Fruit fly (Drosophila melanogaster) whole organism, prepupa: ENCODE data around the gene CG5026.

Experiments used
- CG10631 ChIP-seq: fragments of 200-800 bp; sonication (Bioruptor generic); optimal IDR thresholded peaks from 2 replicates; lab custom pipeline; 2016; ENCODE audit warnings: missing biosample characterization, missing genetic modification characterization
- CG10669 ChIP-seq: fragments of 200-800 bp; sonication (Bioruptor generic); optimal IDR thresholded peaks from 3 replicates; lab custom pipeline; 2018; ENCODE audit warnings: missing biosample characterization, mild to moderate bottlenecking, missing genetic modification characterization, moderate library complexity
- CG11762 ChIP-seq: fragments of 200-800 bp; sonication (Bioruptor generic); optimal IDR thresholded peaks from 3 replicates; lab custom pipeline; 2016; ENCODE audit warnings: missing biosample characterization, missing genetic modification characterization; ENCODE audit not compliant: insufficient read depth
- CG1621 ChIP-seq: fragments of 200-800 bp; sonication (Bioruptor generic); optimal IDR thresholded peaks from 3 replicates; lab custom pipeline; 2018; ENCODE audit warnings: missing biosample characterization, mild to moderate bottlenecking, missing genetic modification characterization
- CG16779 ChIP-seq: fragments of 200-800 bp; sonication (Bioruptor generic); optimal IDR thresholded peaks from 3 replicates; lab custom pipeline; 2017; ENCODE audit warnings: missing biosample characterization, mild to moderate bottlenecking, missing genetic modification characterization
- CG3032 ChIP-seq: fragments of 200-800 bp; optimal IDR thresholded peaks from 2 replicates; lab custom pipeline; 2019; ENCODE audit warnings: missing biosample characterization, mild to moderate bottlenecking, missing genetic modification characterization, moderate library complexity
- CG31627 ChIP-seq: fragments of 200-800 bp; sonication (Bioruptor generic); optimal IDR thresholded peaks from 3 replicates; lab custom pipeline; 2016; ENCODE audit warnings: missing biosample characterization, missing genetic modification characterization
- CG32006 ChIP-seq: fragments of 200-800 bp; sonication (Bioruptor generic); optimal IDR thresholded peaks from 3 replicates; lab custom pipeline; 2017; ENCODE audit warnings: missing biosample characterization, mild to moderate bottlenecking, missing genetic modification characterization
- CG34406 ChIP-seq: fragments of 200-800 bp; sonication (Bioruptor generic); optimal IDR thresholded peaks from 3 replicates; lab custom pipeline; 2016; ENCODE audit warnings: missing biosample characterization, missing genetic modification characterization
- CG6163 ChIP-seq: fragments of 200-800 bp; sonication (Bioruptor generic); IDR thresholded peaks from 3 replicates; pipeline ENCODE4 v1.3.6; 2022; ENCODE audit warnings: missing biosample characterization, missing genetic modification characterization
- CG6276 ChIP-seq: fragments of 200-800 bp; sonication (Bioruptor generic); optimal IDR thresholded peaks from 2 replicates; lab custom pipeline; 2017; ENCODE audit warnings: missing biosample characterization, mild to moderate bottlenecking, missing genetic modification characterization
- CG6792 ChIP-seq: fragments of 200-800 bp; sonication (Bioruptor generic); optimal IDR thresholded peaks from 3 replicates; lab custom pipeline; 2016; ENCODE audit warnings: missing biosample characterization, missing genetic modification characterization
- CG6808 ChIP-seq: fragments of 200-800 bp; sonication (Bioruptor generic); optimal IDR thresholded peaks from 3 replicates; lab custom pipeline; 2017; ENCODE audit warnings: missing biosample characterization, missing genetic modification characterization, mild to moderate bottlenecking, moderate library complexity, missing genetic modification reagents
- CG6854 ChIP-seq: fragments of 200-800 bp; sonication (Bioruptor generic); optimal IDR thresholded peaks from 2 replicates; lab custom pipeline; 2017; ENCODE audit warnings: missing biosample characterization, mild to moderate bottlenecking, missing genetic modification characterization
- CG8119 ChIP-seq: fragments of 200-800 bp; sonication (Bioruptor generic); IDR thresholded peaks from 3 replicates; pipeline ENCODE4 v1.3.6; 2022; ENCODE audit warnings: missing biosample characterization, missing genetic modification characterization
- CG8632 ChIP-seq: fragments of 200-800 bp; sonication (Bioruptor generic); optimal IDR thresholded peaks from 3 replicates; lab custom pipeline; 2016; ENCODE audit warnings: missing biosample characterization, missing genetic modification characterization
- CG9139 ChIP-seq: fragments of 200-800 bp; sonication (Bioruptor generic); optimal IDR thresholded peaks from 3 replicates; lab custom pipeline; 2017; ENCODE audit warnings: missing biosample characterization, mild to moderate bottlenecking, missing genetic modification characterization
- Eip75B ChIP-seq: fragments of 200-800 bp; sonication (Bioruptor generic); optimal IDR thresholded peaks from 3 replicates; lab custom pipeline; 2016; ENCODE audit warnings: missing biosample characterization, missing genetic modification characterization
- Eip78C ChIP-seq: fragments of 200-800 bp; sonication (Bioruptor generic); peaks from one replicate; lab custom pipeline; 2016; ENCODE audit warnings: missing biosample characterization, missing genetic modification characterization
- Ets21C ChIP-seq: fragments of 200-800 bp; sonication (Bioruptor generic); optimal IDR thresholded peaks from 3 replicates; lab custom pipeline; 2016; ENCODE audit warnings: missing biosample characterization, missing genetic modification characterization
- Ets96B ChIP-seq: fragments of 200-800 bp; optimal IDR thresholded peaks from 2 replicates; lab custom pipeline; 2019; ENCODE audit warnings: missing biosample characterization, mild to moderate bottlenecking, missing genetic modification characterization, moderate library complexity
- Hr38 ChIP-seq: sonication (Bioruptor generic); optimal IDR thresholded peaks from 2 replicates; lab custom pipeline; 2016; ENCODE audit warnings: missing biosample characterization, missing genetic modification characterization
- Hr39 ChIP-seq: fragments of 200-800 bp; sonication (Bioruptor generic); optimal IDR thresholded peaks from 2 replicates; lab custom pipeline; 2016; ENCODE audit warnings: missing biosample characterization, missing genetic modification characterization
- Hr4 ChIP-seq: fragments of 200-800 bp; sonication (Bioruptor generic); optimal IDR thresholded peaks from 3 replicates; lab custom pipeline; 2016; ENCODE audit warnings: missing biosample characterization, missing genetic modification characterization
- Lpt ChIP-seq: fragments of 200-800 bp; sonication (Bioruptor generic); optimal IDR thresholded peaks from 3 replicates; lab custom pipeline; 2016; ENCODE audit warnings: missing biosample characterization, missing genetic modification characterization
- Met ChIP-seq: fragments of 200-800 bp; sonication (Bioruptor generic); optimal IDR thresholded peaks from 3 replicates; lab custom pipeline; 2016; ENCODE audit warnings: missing biosample characterization, missing genetic modification characterization
- OdsH ChIP-seq: fragments of 200-800 bp; sonication (Bioruptor generic); optimal IDR thresholded peaks from 3 replicates; lab custom pipeline; 2016; ENCODE audit warnings: missing biosample characterization, missing genetic modification characterization
- Smox ChIP-seq: fragments of 200-800 bp; sonication (Bioruptor generic); optimal IDR thresholded peaks from 3 replicates; lab custom pipeline; 2016; ENCODE audit warnings: missing biosample characterization, missing genetic modification characterization
- Sox102F ChIP-seq: fragments of 200-800 bp; sonication (Bioruptor generic); optimal IDR thresholded peaks from 2 replicates; lab custom pipeline; 2016; ENCODE audit warnings: missing biosample characterization, mild to moderate bottlenecking, missing genetic modification characterization
- Sox14 ChIP-seq: fragments of 200-800 bp; sonication (Bioruptor generic); optimal IDR thresholded peaks from 3 replicates; lab custom pipeline; 2016; ENCODE audit warnings: missing biosample characterization, missing genetic modification characterization
- Sox15 ChIP-seq: fragments of 200-800 bp; sonication (Bioruptor generic); optimal IDR thresholded peaks from 3 replicates; lab custom pipeline; 2016; ENCODE audit warnings: missing biosample characterization, missing genetic modification characterization
- achi ChIP-seq: fragments of 200-800 bp; sonication (Bioruptor generic); optimal IDR thresholded peaks from 3 replicates; lab custom pipeline; 2016; ENCODE audit warnings: missing biosample characterization, missing genetic modification characterization
- acj6 ChIP-seq: fragments of 200-800 bp; sonication (Bioruptor generic); optimal IDR thresholded peaks from 3 replicates; lab custom pipeline; 2016; ENCODE audit warnings: missing biosample characterization, missing genetic modification characterization
- cyc ChIP-seq: fragments of 200-800 bp; sonication (Bioruptor generic); optimal IDR thresholded peaks from 3 replicates; lab custom pipeline; 2016; ENCODE audit warnings: missing biosample characterization, missing genetic modification characterization
- dac ChIP-seq: fragments of 200-800 bp; sonication (Bioruptor generic); optimal IDR thresholded peaks from 2 replicates; lab custom pipeline; 2017; ENCODE audit warnings: missing biosample characterization, mild to moderate bottlenecking, missing genetic modification characterization
- dsx ChIP-seq: fragments of 200-800 bp; optimal IDR thresholded peaks from 3 replicates; lab custom pipeline; 2019; ENCODE audit warnings: missing biosample characterization, mild to moderate bottlenecking, missing genetic modification characterization, moderate library complexity; ENCODE audit not compliant: poor library complexity, severe bottlenecking
- eg ChIP-seq: fragments of 200-800 bp; sonication (Bioruptor generic); IDR thresholded peaks from 3 replicates; pipeline ENCODE4 v1.3.6; 2022; ENCODE audit warnings: missing biosample characterization, missing genetic modification characterization
- esn ChIP-seq: fragments of 200-800 bp; sonication (Bioruptor generic); optimal IDR thresholded peaks from 2 replicates; lab custom pipeline; 2016; ENCODE audit warnings: missing biosample characterization, mild to moderate bottlenecking, missing genetic modification characterization, moderate library complexity
- fd59A ChIP-seq: fragments of 200-800 bp; sonication (Bioruptor generic); optimal IDR thresholded peaks from 2 replicates; lab custom pipeline; 2017; ENCODE audit warnings: missing biosample characterization, mild to moderate bottlenecking, missing genetic modification characterization, missing genetic modification reagents
- fd85E ChIP-seq: fragments of 200-800 bp; sonication (Bioruptor generic); optimal IDR thresholded peaks from 3 replicates; lab custom pipeline; 2016; ENCODE audit warnings: missing biosample characterization, missing genetic modification characterization
- fkh ChIP-seq: fragments of 200-800 bp; sonication (Bioruptor generic); optimal IDR thresholded peaks from 3 replicates; lab custom pipeline; 2017; ENCODE audit warnings: missing biosample characterization, mild to moderate bottlenecking, missing genetic modification characterization, moderate library complexity
- salr ChIP-seq, 2 experiments: fragments of 200-800 bp; sonication (Bioruptor generic); optimal IDR thresholded peaks; 3 replicates each; lab custom pipeline; 2016 to 2018; ENCODE audit warnings: missing biosample characterization in 2 of 2, missing genetic modification characterization in 2 of 2, mild to moderate bottlenecking in 1 of 2
- spab ChIP-seq: fragments of 200-800 bp; sonication (Bioruptor generic); optimal IDR thresholded peaks from 2 replicates; lab custom pipeline; 2017; ENCODE audit warnings: missing biosample characterization, mild to moderate bottlenecking, missing genetic modification characterization, missing genetic modification reagents
- svp ChIP-seq: fragments of 200-800 bp; sonication (Bioruptor generic); peaks from one replicate; lab custom pipeline; 2016; ENCODE audit warnings: missing biosample characterization, missing genetic modification characterization
- vri ChIP-seq: fragments of 200-800 bp; sonication (Bioruptor generic); optimal IDR thresholded peaks from 3 replicates; lab custom pipeline; 2016; ENCODE audit warnings: missing biosample characterization, mild to moderate bottlenecking, missing genetic modification characterization

CG5026 gene

dm6 chr3L:8968437-8968836, at the start of gene CG5026:
TSS of gene CG5026 (plus strand) at chr3L:8968528.
- TF ChIP-seq CG6792 (GFP tag; lab: Kevin White, UChicago) (no peak), Sox15 (GFP tag; lab: Kevin White, UChicago) (no peak), esn (peak; percentile 44), Eip78C (GFP tag; lab: Kevin White, UChicago) (no peak), Ets21C (GFP tag; lab: Kevin White, UChicago) (no peak), CG8632 (GFP tag; lab: Kevin White, UChicago) (no peak), CG6163 (GFP tag; lab: Robert Waterston, UW) (no peak), CG6808 (GFP tag; lab: Kevin White, UChicago) (no peak), CG34406 (GFP tag; lab: Kevin White, UChicago) (no peak), Hr38 (GFP tag; lab: Kevin White, UChicago) (no peak), achi (no peak), Sox14 (GFP tag; lab: Kevin White, UChicago) (peak; percentile 97), CG11762 (GFP tag; lab: Kevin White, UChicago) (no peak), CG16779 (no peak), cyc (GFP tag; lab: Kevin White, UChicago) (no peak), Hr39 (no peak), CG8119 (GFP tag; lab: Robert Waterston, UW) (no peak), CG6854 (GFP tag; lab: Kevin White, UChicago) (peak; percentile 53)
- TF ChIP-seq, all 60 proteins: peak for 3

dm6 chr3L:8919678-8920077, 48.6 kb upstream of the CG5026 start:
- TF ChIP-seq eg (GFP tag; lab: Robert Waterston, UW) (no peak), salr (GFP tag; optimal IDR thresholded peaks at IDR 0.05; lab: Kevin White, UChicago) (no peak), CG1621 (no peak), CG34406 (GFP tag; lab: Kevin White, UChicago) (no peak), dsx (GFP tag; lab: Kevin White, UChicago) (no peak), Eip75B (GFP tag; lab: Kevin White, UChicago) (no peak), spab (GFP tag; lab: Kevin White, UChicago) (no peak), Hr39 (no peak), CG32006 (no peak), vri (no peak), CG6792 (GFP tag; lab: Kevin White, UChicago) (no peak), Sox102F (GFP tag; lab: Kevin White, UChicago) (no peak), fd85E (no peak), CG3032 (tag; lab: Kevin White, UChicago) (no peak), dac (GFP tag; lab: Kevin White, UChicago) (no peak), Eip78C (GFP tag; lab: Kevin White, UChicago) (no peak), Hr38 (GFP tag; lab: Kevin White, UChicago) (no peak), CG8119 (GFP tag; lab: Robert Waterston, UW) (no peak)

- TF ChIP-seq Smox (GFP tag; lab: Kevin White, UChicago) = no peak
- peak; percentile 50 for TF ChIP-seq CG3032 (tag; lab: Kevin White, UChicago)
- peak; percentile 70 for TF ChIP-seq CG10631 (GFP tag; lab: Kevin White, UChicago)
- TF ChIP-seq svp (GFP tag; lab: Kevin White, UChicago) = no peak
- TF ChIP-seq fkh (GFP tag; lab: Kevin White, UChicago) = no peak
- TF ChIP-seq esn = peak; percentile 35
- TF ChIP-seq Lpt (GFP tag; lab: Kevin White, UChicago) = peak; percentile 87
- TF ChIP-seq achi = peak; percentile 76
- TF ChIP-seq CG9139 = no peak
- TF ChIP-seq CG34406 (GFP tag; lab: Kevin White, UChicago) = peak; percentile 43
- TF ChIP-seq Hr39 = peak; percentile 30
- peak; percentile 63 for TF ChIP-seq Sox14 (GFP tag; lab: Kevin White, UChicago)
- peak; percentile 70 for TF ChIP-seq acj6
- TF ChIP-seq vri = no peak
- peak; percentile 90 for TF ChIP-seq CG6276 (GFP tag; lab: Kevin White, UChicago)
- peak; percentile 37 for TF ChIP-seq Sox15 (GFP tag; lab: Kevin White, UChicago)
- TF ChIP-seq OdsH (GFP tag; lab: Kevin White, UChicago) = peak; percentile 74
- peak; percentile 92 for TF ChIP-seq CG32006
- TF ChIP-seq fd59A (GFP tag; lab: Kevin White, UChicago) = peak; percentile 31
- TF ChIP-seq CG10669 = peak; percentile 51
- TF ChIP-seq dsx (GFP tag; lab: Kevin White, UChicago) = peak; percentile 16
- TF ChIP-seq Met (GFP tag; lab: Kevin White, UChicago) = peak; percentile 16
- peak; percentile 96 for TF ChIP-seq eg (GFP tag; lab: Robert Waterston, UW)
- TF ChIP-seq CG6163 (GFP tag; lab: Robert Waterston, UW) = peak; percentile 90
- TF ChIP-seq Eip75B (GFP tag; lab: Kevin White, UChicago) = peak; percentile 70
- TF ChIP-seq Ets96B = peak; percentile 37
- TF ChIP-seq Hr4 (GFP tag; lab: Kevin White, UChicago) = peak; percentile 95
- peak; percentile 36 for TF ChIP-seq CG6792 (GFP tag; lab: Kevin White, UChicago)
- TF ChIP-seq CG31627 = peak; percentile 8
- TF ChIP-seq CG8119 (GFP tag; lab: Robert Waterston, UW) = peak; percentile 94
- no peak for TF ChIP-seq CG6854 (GFP tag; lab: Kevin White, UChicago)
Observed at dm6 chr3L:8920710-8921109, 47.6 kb upstream of the CG5026 start.
